Fruit fly (Drosophila melanogaster): ENCODE results near the gene Tsp3A.

The Tsp3A gene

dm6 chrX:2608470-2609157 is 10.9 kb downstream of the Tsp3A start, which contains the start of gene Smyd3 (continued):
- peak; percentile 76; the same call in 2 of the 3 replicates for TF ChIP-seq H15 (GFP tag; IDR thresholded peaks at IDR 0.05)
- TF ChIP-seq Trl (optimal IDR thresholded peaks at IDR 0.05) = no peak
- peak; percentile 71 for TF ChIP-seq Trl (GFP tag; optimal IDR thresholded peaks at IDR 0.05)
- TF ChIP-seq lmd (GFP tag; IDR thresholded peaks at IDR 0.05) = peak; percentile 82
- TF ChIP-seq chm (GFP tag; IDR thresholded peaks at IDR 0.05) = peak; percentile 76
- no peak for TF ChIP-seq gem (tag; optimal IDR thresholded peaks at IDR 0.05)
- TF ChIP-seq pho (GFP tag; optimal IDR thresholded peaks at IDR 0.05) = peak; percentile 73
- TF ChIP-seq CG15601 (tag; optimal IDR thresholded peaks at IDR 0.05) = peak; percentile 45
- TF ChIP-seq CG34376 (GFP tag; optimal IDR thresholded peaks at IDR 0.05) = peak; percentile 42
- peak; percentile 17 for TF ChIP-seq stwl (tag; optimal IDR thresholded peaks at IDR 0.05)
- peak; percentile 87 for TF ChIP-seq NFAT (GFP tag; IDR thresholded peaks at IDR 0.05)
- no peak for TF ChIP-seq CG13894 (tag; optimal IDR thresholded peaks at IDR 0.05)
- TF ChIP-seq Hr51 (GFP tag; optimal IDR thresholded peaks at IDR 0.05) = peak; percentile 70 to 77
- peak; percentile 1 for TF ChIP-seq schlank (tag; optimal IDR thresholded peaks at IDR 0.05)
- peak; percentile 1 for TF ChIP-seq CG8281 (tag; optimal IDR thresholded peaks at IDR 0.05)
- no peak for TF ChIP-seq CG15011 (GFP tag; optimal IDR thresholded peaks at IDR 0.05)
- peak; percentile 68 for TF ChIP-seq MESR4 (GFP tag; optimal IDR thresholded peaks at IDR 0.05)
- TF ChIP-seq shn (GFP tag; optimal IDR thresholded peaks at IDR 0.05) = peak; percentile 66
- no peak for TF ChIP-seq lov (optimal IDR thresholded peaks at IDR 0.05)
- peak; percentile 79; the same call in 2 of the 3 replicates for TF ChIP-seq lov (GFP tag; IDR thresholded peaks at IDR 0.05)
- peak; percentile 73 for TF ChIP-seq bab2 (GFP tag; optimal IDR thresholded peaks at IDR 0.05)
- TF ChIP-seq tll (GFP tag; optimal IDR thresholded peaks at IDR 0.05) = no peak
- peak; percentile 95 for TF ChIP-seq sens (GFP tag)
- no peak for TF ChIP-seq yki (optimal IDR thresholded peaks at IDR 0.05)
- no peak for TF ChIP-seq corto (GFP tag; optimal IDR thresholded peaks at IDR 0.05)
- no peak for TF ChIP-seq CG9876 (GFP tag; optimal IDR thresholded peaks at IDR 0.05)
- TF ChIP-seq HHEX (GFP tag; optimal IDR thresholded peaks at IDR 0.05) = peak; percentile 71
- no peak for TF ChIP-seq vnd (GFP tag; IDR thresholded peaks at IDR 0.05; ENCODE audit: partially characterized antibody)
- TF ChIP-seq Gug (GFP tag; IDR thresholded peaks at IDR 0.05) = peak; percentile 87
- TF ChIP-seq CG10209 (GFP tag; optimal IDR thresholded peaks at IDR 0.05) = peak; percentile 59
- TF ChIP-seq CG2120 (GFP tag; optimal IDR thresholded peaks at IDR 0.05) = peak; percentile 90
- no peak for TF ChIP-seq nau (GFP tag; optimal IDR thresholded peaks at IDR 0.05)
- TF ChIP-seq tx (GFP tag; optimal IDR thresholded peaks at IDR 0.05) = peak; percentile 48
- peak; percentile 43 for TF ChIP-seq Myb (GFP tag; optimal IDR thresholded peaks at IDR 0.05)
- TF ChIP-seq CG3407 (GFP tag; optimal IDR thresholded peaks at IDR 0.05) = no peak
- peak; percentile 74 for TF ChIP-seq NC2β (GFP tag; optimal IDR thresholded peaks at IDR 0.05)
- TF ChIP-seq ci (GFP tag; IDR thresholded peaks at IDR 0.05) = peak; percentile 90
- peak; percentile 44 for TF ChIP-seq kay (GFP tag; optimal IDR thresholded peaks at IDR 0.05)
- TF ChIP-seq salm (tag; optimal IDR thresholded peaks at IDR 0.05) = peak; percentile 10
- peak; percentile 52 for TF ChIP-seq luna (GFP tag; optimal IDR thresholded peaks at IDR 0.05)
- TF ChIP-seq Blimp-1 (GFP tag; optimal IDR thresholded peaks at IDR 0.05) = no peak
- peak; percentile 87 for TF ChIP-seq zfh1 (GFP tag; IDR thresholded peaks at IDR 0.05)
- TF ChIP-seq slp2 (GFP tag; optimal IDR thresholded peaks at IDR 0.05) = peak; percentile 49
- TF ChIP-seq CG3163 (GFP tag; optimal IDR thresholded peaks at IDR 0.05) = peak; percentile 18
- TF ChIP-seq scrt (GFP tag; optimal IDR thresholded peaks at IDR 0.05) = no peak
- peak; percentile 33 for TF ChIP-seq NK7.1 (GFP tag; optimal IDR thresholded peaks at IDR 0.05)
- peak; percentile 20 for TF ChIP-seq wek (GFP tag; optimal IDR thresholded peaks at IDR 0.05)
- TF ChIP-seq Antp (GFP tag; optimal IDR thresholded peaks at IDR 0.05) = peak; percentile 79
- TF ChIP-seq br (optimal IDR thresholded peaks at IDR 0.05) = no peak
- TF ChIP-seq CG13424 (tag; optimal IDR thresholded peaks at IDR 0.05) = peak; percentile 73
- no peak for TF ChIP-seq Neu2 (GFP tag; optimal IDR thresholded peaks at IDR 0.05; ENCODE audit: borderline replicate concordance)
